Fruit fly (Drosophila melanogaster) Kc167 (cell line): Measurements from ENCODE around the gene mwh.

Experiments used
- Sin3A ChIP-seq: fragments of >200 bp; optimal IDR thresholded peaks from 2 replicates; lab custom pipeline; 2018; ENCODE audit warnings: missing external identifiers
- insv ChIP-seq: fragments of >200 bp; optimal IDR thresholded peaks from 3 replicates; lab custom pipeline; 2018; ENCODE audit warnings: missing external identifiers
- psq ChIP-seq: fragments of >200 bp; optimal IDR thresholded peaks from 2 replicates; lab custom pipeline; 2017; ENCODE audit warnings: missing external identifiers
- ttk ChIP-seq: sonication (Bioruptor generic); optimal IDR thresholded peaks from 2 replicates; lab custom pipeline; 2017; ENCODE audit warnings: missing external identifiers

DNA sequence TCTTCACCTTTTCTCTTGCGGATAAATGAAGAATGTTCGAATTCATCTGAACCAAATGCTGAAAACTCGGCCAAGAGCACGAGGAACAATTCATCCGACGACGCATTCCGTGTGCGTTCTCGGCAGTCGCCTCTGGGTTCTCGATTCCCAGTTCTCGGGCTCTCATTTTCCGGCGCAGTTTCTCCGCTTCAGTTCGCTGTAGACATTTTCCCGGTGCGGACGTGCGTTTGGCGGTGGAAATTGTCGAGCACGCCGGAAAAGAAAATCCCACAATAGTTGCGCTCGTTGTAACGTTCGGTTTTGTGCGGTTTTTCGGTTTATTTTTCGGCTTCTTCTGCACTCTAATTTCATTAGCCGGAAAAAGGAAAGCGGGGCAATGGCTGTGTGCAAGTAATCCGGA, 75.2 kb downstream of the mwh start, which contains the start of gene CG32333:
- no peak for TF ChIP-seq psq (lab: Kevin White, UChicago)
- TF ChIP-seq insv, result no peak
- no peak for TF ChIP-seq Sin3A
- TF ChIP-seq ttk (lab: Kevin White, UChicago), result no peak
